Worm (Caenorhabditis elegans): ENCODE data around the gene fkh-5.

DNA sequence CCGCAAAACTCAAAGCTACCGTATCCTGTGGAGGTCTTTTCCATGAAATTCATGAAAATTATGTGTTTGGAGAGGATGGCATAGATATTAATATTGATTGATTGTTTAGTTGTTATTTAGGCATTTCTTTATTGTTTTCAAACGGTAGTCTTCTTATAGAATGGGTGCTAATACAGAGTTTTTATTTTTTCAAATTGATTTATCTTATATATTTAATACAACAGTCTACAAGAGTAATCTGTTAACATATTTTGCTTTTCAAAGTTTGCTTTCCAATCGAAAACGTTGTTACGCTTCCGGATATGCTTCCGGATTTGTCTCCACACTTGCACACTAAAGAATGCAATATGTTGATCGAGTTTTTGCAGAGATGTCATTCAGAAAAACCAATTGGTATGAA lies 22.3 kb downstream of the fkh-5 start, which contains the start of gene C35D10.17:
- no peak for TF ChIP-seq pha-4 (tag; optimal IDR thresholded peaks at IDR 0.05)
- TF ChIP-seq snpc-4 (tag; optimal IDR thresholded peaks at IDR 0.05): no peak
- no peak for TF ChIP-seq nhr-237 (tag; optimal IDR thresholded peaks at IDR 0.05)

Measured in whole organism, mixed stage, embryonic.